Fruit fly (Drosophila melanogaster) whole organism, embryonic: ENCODE measurements around the gene CG9372.

Experiments used
- ATbp ChIP-seq: fragments of 200-800 bp; sonication (Bioruptor generic); optimal IDR thresholded peaks from 2 replicates; lab custom pipeline; 2017; ENCODE audit warnings: missing biosample characterization, mild to moderate bottlenecking, missing genetic modification characterization, missing genetic modification reagents
- Ada2b ChIP-seq: fragments of 200-800 bp; sonication (Bioruptor generic); IDR thresholded peaks from 2 replicates; pipeline ENCODE4 v1.3.6; 2022; ENCODE audit warnings: missing biosample characterization, missing genetic modification characterization
- Bteb2 ChIP-seq: fragments of 200-800 bp; sonication (Bioruptor generic); optimal IDR thresholded peaks from 2 replicates; lab custom pipeline; 2016; ENCODE audit warnings: missing biosample characterization, missing genetic modification characterization
- CG10565 ChIP-seq: fragments of 200-800 bp; sonication (Bioruptor generic); optimal IDR thresholded peaks from 3 replicates; lab custom pipeline; 2016; ENCODE audit warnings: missing biosample characterization, mild to moderate bottlenecking, missing genetic modification characterization
- CG11093 ChIP-seq: fragments of 200-800 bp; sonication (Bioruptor generic); IDR thresholded peaks from 3 replicates; pipeline ENCODE4 v1.3.6; 2022; ENCODE audit warnings: missing biosample characterization, missing genetic modification characterization
- CG13624 ChIP-seq: fragments of 200-800 bp; sonication (Bioruptor generic); optimal IDR thresholded peaks from 2 replicates; lab custom pipeline; 2016; ENCODE audit warnings: missing biosample characterization, missing genetic modification characterization
- CG14441 ChIP-seq: fragments of 200-800 bp; sonication (Bioruptor generic); IDR thresholded peaks from 2 replicates; pipeline ENCODE4 v1.3.6; 2022; ENCODE audit warnings: missing biosample characterization, missing genetic modification characterization
- CG1529 ChIP-seq: fragments of 200-800 bp; sonication (Bioruptor generic); optimal IDR thresholded peaks from 3 replicates; lab custom pipeline; 2018; ENCODE audit warnings: missing biosample characterization, missing genetic modification characterization
- CG15601 ChIP-seq: fragments of 200-800 bp; sonication (Bioruptor generic); optimal IDR thresholded peaks from 3 replicates; lab custom pipeline; 2019; ENCODE audit warnings: missing biosample characterization, mild to moderate bottlenecking, missing genetic modification characterization, moderate library complexity
- CG2202 ChIP-seq: fragments of 200-800 bp; sonication (Bioruptor generic); optimal IDR thresholded peaks from 2 replicates; lab custom pipeline; 2018; ENCODE audit warnings: missing biosample characterization, mild to moderate bottlenecking, missing genetic modification characterization
- CG30403 ChIP-seq: fragments of 200-800 bp; sonication (Bioruptor generic); optimal IDR thresholded peaks from 3 replicates; lab custom pipeline; 2016; ENCODE audit warnings: missing biosample characterization, missing genetic modification characterization
- CG32772 ChIP-seq: fragments of 200-800 bp; sonication (Bioruptor generic); IDR thresholded peaks from 2 replicates; pipeline ENCODE4 v1.3.6; 2022; ENCODE audit warnings: missing biosample characterization, missing genetic modification characterization
- CG3407 ChIP-seq: fragments of 200-800 bp; sonication (Bioruptor generic); optimal IDR thresholded peaks from 2 replicates; lab custom pipeline; 2018; ENCODE audit warnings: missing biosample characterization, mild to moderate bottlenecking, missing genetic modification characterization
- CG43689 ChIP-seq: fragments of 200-800 bp; sonication (Bioruptor generic); IDR thresholded peaks from 2 replicates; pipeline ENCODE4 v1.3.6; 2022; ENCODE audit warnings: missing biosample characterization, missing genetic modification characterization
- CG4617 ChIP-seq: fragments of 200-800 bp; sonication (Bioruptor generic); optimal IDR thresholded peaks from 3 replicates; lab custom pipeline; 2016; ENCODE audit warnings: missing biosample characterization, missing genetic modification characterization, borderline replicate concordance
- CG6813 ChIP-seq: fragments of 200-800 bp; sonication (Bioruptor generic); optimal IDR thresholded peaks from 2 replicates; lab custom pipeline; 2017; ENCODE audit warnings: missing biosample characterization, missing genetic modification characterization, mild to moderate bottlenecking, moderate library complexity, missing genetic modification reagents
- CG7372 ChIP-seq: fragments of 200-800 bp; sonication (Bioruptor generic); IDR thresholded peaks from 2 replicates; pipeline ENCODE4 v1.3.6; 2022; ENCODE audit warnings: missing biosample characterization, missing genetic modification characterization
- CG8290 ChIP-seq, 3 experiments: fragments of 200-800 bp; sonication (Bioruptor generic); optimal IDR thresholded peaks; 2 replicates each; lab custom pipeline; 2016 to 2019; ENCODE audit warnings: missing biosample characterization in 3 of 3, missing genetic modification characterization in 3 of 3, mild to moderate bottlenecking in 2 of 3, moderate library complexity in 1 of 3
- CG8359 ChIP-seq: fragments of 200-800 bp; sonication (Bioruptor generic); optimal IDR thresholded peaks from 2 replicates; lab custom pipeline; 2017; ENCODE audit warnings: missing biosample characterization, mild to moderate bottlenecking, missing genetic modification characterization, borderline replicate concordance
- CG8388 ChIP-seq: fragments of 200-800 bp; sonication (Bioruptor generic); optimal IDR thresholded peaks from 2 replicates; lab custom pipeline; 2019; ENCODE audit warnings: missing biosample characterization, mild to moderate bottlenecking, missing genetic modification characterization, moderate library complexity
- CG8478 ChIP-seq: fragments of >200 bp; optimal IDR thresholded peaks from 2 replicates; lab custom pipeline; 2018
- CG9817 ChIP-seq: fragments of 200-800 bp; sonication (Bioruptor generic); optimal IDR thresholded peaks from 2 replicates; lab custom pipeline; 2018; ENCODE audit warnings: missing biosample characterization, mild to moderate bottlenecking, missing genetic modification characterization, moderate library complexity
- Chrac-16 ChIP-seq: fragments of 200-800 bp; sonication (Bioruptor generic); optimal IDR thresholded peaks from 3 replicates; lab custom pipeline; 2016; ENCODE audit warnings: missing biosample characterization, missing genetic modification characterization
- E2f1 ChIP-seq: fragments of 200-800 bp; sonication (Bioruptor generic); IDR thresholded peaks from 2 replicates; pipeline ENCODE4 v1.3.6; 2022; ENCODE audit warnings: missing biosample characterization, missing genetic modification characterization
- ERR ChIP-seq: fragments of 200-800 bp; sonication (Bioruptor generic); optimal IDR thresholded peaks from 2 replicates; lab custom pipeline; 2016; ENCODE audit warnings: missing biosample characterization, missing genetic modification characterization
- Gsc ChIP-seq: fragments of 200-800 bp; sonication (Bioruptor generic); IDR thresholded peaks from 2 replicates; pipeline ENCODE4 v1.3.6; 2022; ENCODE audit warnings: missing biosample characterization, missing genetic modification characterization
- H15 ChIP-seq: fragments of 200-800 bp; sonication (Bioruptor generic); IDR thresholded peaks from 3 replicates; pipeline ENCODE4 v1.3.6; 2022; ENCODE audit warnings: missing biosample characterization, missing genetic modification characterization
- HmgD ChIP-seq: fragments of 200-800 bp; sonication (Bioruptor generic); optimal IDR thresholded peaks from 3 replicates; lab custom pipeline; 2016; ENCODE audit warnings: missing biosample characterization, missing genetic modification characterization
- Hr78 ChIP-seq, 2 experiments: fragments of 200-800 bp in 1 of 2; fragments of >200 bp in 1 of 2; sonication (Bioruptor generic) in 1 of 2; optimal IDR thresholded peaks; 2 replicates each; lab custom pipeline; 2017 to 2019; ENCODE audit warnings: missing biosample characterization in 2 of 2, missing genetic modification characterization in 2 of 2, mild to moderate bottlenecking in 1 of 2, moderate library complexity in 1 of 2
- MESR4 ChIP-seq: fragments of 200-800 bp; sonication (Bioruptor generic); optimal IDR thresholded peaks from 2 replicates; lab custom pipeline; 2018; ENCODE audit warnings: missing biosample characterization, mild to moderate bottlenecking, missing genetic modification characterization, moderate library complexity
- Meics ChIP-seq: fragments of 200-800 bp; sonication (Bioruptor generic); optimal IDR thresholded peaks from 2 replicates; lab custom pipeline; 2017; ENCODE audit warnings: missing biosample characterization, mild to moderate bottlenecking, missing genetic modification characterization
- NK7.1 ChIP-seq: fragments of 200-800 bp; sonication (Bioruptor generic); optimal IDR thresholded peaks from 3 replicates; lab custom pipeline; 2016; ENCODE audit warnings: missing biosample characterization, missing genetic modification characterization
- Sry-δ ChIP-seq: fragments of 200-800 bp; sonication (Bioruptor generic); optimal IDR thresholded peaks from 2 replicates; lab custom pipeline; 2016; ENCODE audit warnings: missing biosample characterization, missing genetic modification characterization
- Ssrp ChIP-seq: fragments of 200-800 bp; sonication (Bioruptor generic); optimal IDR thresholded peaks from 2 replicates; lab custom pipeline; 2018; ENCODE audit warnings: missing biosample characterization, mild to moderate bottlenecking, missing genetic modification characterization, moderate library complexity
- al ChIP-seq: fragments of 200-800 bp; sonication (Bioruptor generic); IDR thresholded peaks from 2 replicates; pipeline ENCODE4 v1.3.6; 2022; ENCODE audit warnings: missing biosample characterization, missing genetic modification characterization
- bowl ChIP-seq: fragments of 200-800 bp; sonication (Bioruptor generic); IDR thresholded peaks from 2 replicates; pipeline ENCODE4 v1.3.6; 2022; ENCODE audit warnings: missing biosample characterization, missing genetic modification characterization
- btn ChIP-seq: fragments of 200-800 bp; sonication (Bioruptor generic); optimal IDR thresholded peaks from 2 replicates; lab custom pipeline; 2016; ENCODE audit warnings: missing biosample characterization, missing genetic modification characterization
- cato ChIP-seq: fragments of 200-800 bp; sonication (Bioruptor generic); optimal IDR thresholded peaks from 2 replicates; lab custom pipeline; 2016; ENCODE audit warnings: missing biosample characterization, missing genetic modification characterization, borderline replicate concordance
- chif ChIP-seq, 2 experiments: fragments of 200-800 bp; sonication (Bioruptor generic); optimal IDR thresholded peaks; 3 replicates each; lab custom pipeline; 2016; ENCODE audit warnings: missing biosample characterization in 2 of 2, missing genetic modification characterization in 2 of 2
- eve ChIP-seq, 2 experiments: fragments of >200 bp; optimal IDR thresholded peaks; 2 replicates each; lab custom pipeline; 2017; ENCODE audit warnings: missing biosample characterization in 2 of 2, missing genetic modification characterization in 2 of 2
- grau ChIP-seq: fragments of 200-800 bp; optimal IDR thresholded peaks from 3 replicates; lab custom pipeline; 2019; ENCODE audit warnings: missing biosample characterization, mild to moderate bottlenecking, missing genetic modification characterization, moderate library complexity
- kah ChIP-seq: fragments of 200-800 bp; sonication (Bioruptor generic); optimal IDR thresholded peaks from 2 replicates; lab custom pipeline; 2018; ENCODE audit warnings: missing biosample characterization, mild to moderate bottlenecking, missing genetic modification characterization
- mam ChIP-seq: fragments of 200-800 bp; sonication (Bioruptor generic); optimal IDR thresholded peaks from 3 replicates; lab custom pipeline; 2016; ENCODE audit warnings: missing biosample characterization, missing genetic modification characterization
- stc ChIP-seq: fragments of 200-800 bp; sonication (Bioruptor generic); IDR thresholded peaks from 2 replicates; pipeline ENCODE4 v1.3.6; 2022; ENCODE audit warnings: missing biosample characterization, missing genetic modification characterization
- tin ChIP-seq: fragments of 200-800 bp; sonication (Bioruptor generic); optimal IDR thresholded peaks from 3 replicates; lab custom pipeline; 2016; ENCODE audit warnings: missing biosample characterization, missing genetic modification characterization
- trem ChIP-seq: fragments of 200-800 bp; optimal IDR thresholded peaks from 3 replicates; lab custom pipeline; 2019; ENCODE audit warnings: missing biosample characterization, mild to moderate bottlenecking, missing genetic modification characterization, moderate library complexity
- trh ChIP-seq: fragments of 200-800 bp; sonication (Bioruptor generic); optimal IDR thresholded peaks from 2 replicates; lab custom pipeline; 2016; ENCODE audit warnings: missing biosample characterization, missing genetic modification characterization
- usp ChIP-seq: fragments of >200 bp; optimal IDR thresholded peaks from 2 replicates; lab custom pipeline; 2017; ENCODE audit warnings: missing biosample characterization, missing genetic modification characterization
- wek ChIP-seq: fragments of 200-800 bp; sonication (Bioruptor generic); optimal IDR thresholded peaks from 3 replicates; lab custom pipeline; 2018; ENCODE audit warnings: missing biosample characterization, mild to moderate bottlenecking, missing genetic modification characterization, moderate library complexity
- zen ChIP-seq: fragments of 200-800 bp; sonication (Bioruptor generic); optimal IDR thresholded peaks from 3 replicates; lab custom pipeline; 2018; ENCODE audit warnings: missing biosample characterization, mild to moderate bottlenecking, missing genetic modification characterization, moderate library complexity

Gene CG9372

dm6 chr3L:19655923-19656322 lies 49.9 kb downstream of the CG9372 start (continued):
- no peak for TF ChIP-seq btn (GFP tag; lab: Kevin White, UChicago)
- TF ChIP-seq H15 (GFP tag; lab: Robert Waterston, UW): peak; percentile 33; the same call in 1 of the 3 replicates
- peak; percentile 29 for TF ChIP-seq trem (tag; lab: Kevin White, UChicago)
- peak; percentile 32 for TF ChIP-seq CG8388
- peak in 1 of 2 experiments; percentile 87 for TF ChIP-seq eve (GFP tag; optimal IDR thresholded peaks at IDR 0.05; lab: Kevin White, UChicago)
- TF ChIP-seq Ssrp (tag; lab: Kevin White, UChicago): peak; percentile 50
- peak; percentile 55 for TF ChIP-seq grau (tag; lab: Kevin White, UChicago)
- peak; percentile 65 for TF ChIP-seq CG14441
- TF ChIP-seq Meics (GFP tag; lab: Kevin White, UChicago): peak; percentile 49
- 0 out of 2 replicates have a peak, but pooled peaks have one; percentile 8 for TF ChIP-seq al (GFP tag; lab: Robert Waterston, UW)
- no peak for TF ChIP-seq bowl (GFP tag; lab: Robert Waterston, UW)
- no peak for TF ChIP-seq CG43689 (GFP tag; lab: Robert Waterston, UW)
- TF ChIP-seq Gsc (GFP tag; lab: Robert Waterston, UW): 0 out of 2 replicates have a peak, but pooled peaks have one; percentile 36
- TF ChIP-seq trh (GFP tag; lab: Kevin White, UChicago): peak; percentile 15
- TF ChIP-seq HmgD (GFP tag; lab: Kevin White, UChicago): no peak
- TF ChIP-seq CG4617: no peak
- TF ChIP-seq CG6813 (GFP tag; lab: Kevin White, UChicago): peak; percentile 55
- TF ChIP-seq CG3407: peak; percentile 61
- TF ChIP-seq Ada2b: peak; percentile 46; the same call in 1 of the 2 replicates
- no peak for TF ChIP-seq MESR4 (GFP tag; lab: Kevin White, UChicago)
- TF ChIP-seq tin: peak; percentile 26
- TF ChIP-seq usp (GFP tag; lab: Kevin White, UChicago): no peak
- TF ChIP-seq chif (GFP tag; optimal IDR thresholded peaks at IDR 0.05; lab: Kevin White, UChicago): peak in 1 of 2 experiments; percentile 23
- peak; percentile 67 for TF ChIP-seq CG2202 (tag; lab: Kevin White, UChicago)
- TF ChIP-seq CG9817: peak; percentile 24
- peak; percentile 13 for TF ChIP-seq CG13624 (GFP tag; lab: Kevin White, UChicago)
- peak; percentile 55 for TF ChIP-seq stc (GFP tag; lab: Robert Waterston, UW)
- TF ChIP-seq kah (GFP tag; lab: Kevin White, UChicago): peak; percentile 18
- TF ChIP-seq CG11093: peak; percentile 61; the same call in 1 of the 3 replicates
- peak; percentile 25 for TF ChIP-seq CG8359 (GFP tag; lab: Kevin White, UChicago)
- peak; percentile 11 for TF ChIP-seq CG8290 (GFP tag; optimal IDR thresholded peaks at IDR 0.05; lab: Kevin White, UChicago)
- TF ChIP-seq CG8290 (tag; optimal IDR thresholded peaks at IDR 0.05; lab: Kevin White, UChicago): no peak
- peak; percentile 58 for TF ChIP-seq CG1529 (GFP tag; lab: Kevin White, UChicago)
- TF ChIP-seq Sry-δ (GFP tag; lab: Kevin White, UChicago): no peak
- TF ChIP-seq Bteb2: no peak
- TF ChIP-seq CG32772: peak; percentile 22; the same call in 1 of the 2 replicates
- TF ChIP-seq CG30403 (GFP tag; lab: Kevin White, UChicago): peak; percentile 55
- TF ChIP-seq Hr78 (GFP tag; optimal IDR thresholded peaks at IDR 0.05; lab: Kevin White, UChicago): peak in 1 of 2 experiments; percentile 53
- no peak for TF ChIP-seq E2f1 (GFP tag; lab: Robert Waterston, UW)
- peak; percentile 65 for TF ChIP-seq CG7372 (GFP tag; lab: Robert Waterston, UW)
- no peak for TF ChIP-seq CG8478 (lab: Kevin White, UChicago)
- TF ChIP-seq NK7.1 (GFP tag; lab: Kevin White, UChicago): no peak
- TF ChIP-seq wek (GFP tag; lab: Kevin White, UChicago): peak; percentile 44
- no peak for TF ChIP-seq CG10565 (GFP tag; lab: Kevin White, UChicago)
- TF ChIP-seq mam (GFP tag; lab: Kevin White, UChicago): no peak
- TF ChIP-seq CG15601 (tag; lab: Kevin White, UChicago): peak; percentile 64
- no peak for TF ChIP-seq cato
- peak; percentile 63 for TF ChIP-seq ATbp
- peak; percentile 59 for TF ChIP-seq zen (tag; lab: Kevin White, UChicago)
- TF ChIP-seq Chrac-16 (GFP tag; lab: Kevin White, UChicago): peak; percentile 24
- TF ChIP-seq ERR (GFP tag; lab: Kevin White, UChicago): no peak
